Worm (Caenorhabditis elegans): ENCODE results near the gene T10F2.5.

The T10F2.5 gene

ce11 chrIII:5162820-5163631 lies 3.6 kb upstream of the T10F2.5 start, which contains the start of gene gars-1:
gars-1 (minus strand) TSS chrIII:5163627.
- TF ChIP-seq elt-2 (tag; optimal IDR thresholded peaks at IDR 0.05): peak; percentile 7
- TF ChIP-seq unc-55 (GFP tag; optimal IDR thresholded peaks at IDR 0.05): peak; percentile 13
- no peak for TF ChIP-seq ttx-3 (tag; optimal IDR thresholded peaks at IDR 0.05)
- TF ChIP-seq hlh-6 (tag; optimal IDR thresholded peaks at IDR 0.05): no peak
- TF ChIP-seq K02D7.2 (tag; optimal IDR thresholded peaks at IDR 0.05): no peak
- no peak for TF ChIP-seq ceh-2 (tag; optimal IDR thresholded peaks at IDR 0.05)
- TF ChIP-seq ceh-9 (tag; optimal IDR thresholded peaks at IDR 0.05): no peak
- no peak for TF ChIP-seq T23F11.4 (GFP tag; optimal IDR thresholded peaks at IDR 0.05)
- TF ChIP-seq unc-42 (tag; optimal IDR thresholded peaks at IDR 0.05): peak; percentile 60
- no peak for TF ChIP-seq F13H6.1 (tag; optimal IDR thresholded peaks at IDR 0.05)
- TF ChIP-seq fkh-10 (GFP tag; optimal IDR thresholded peaks at IDR 0.05): no peak
- no peak for TF ChIP-seq K09A11.1 (tag; optimal IDR thresholded peaks at IDR 0.05; ENCODE audit: insufficient read depth)
- TF ChIP-seq elt-4 (tag; optimal IDR thresholded peaks at IDR 0.05): no peak
- no peak for TF ChIP-seq ceh-45 (GFP tag; IDR thresholded peaks at IDR 0.05)

ce11 chrIII:5160803-5161202 lies 1.4 kb upstream of the T10F2.5 start:
- TF ChIP-seq ama-1 (optimal IDR thresholded peaks at IDR 0.05) (no peak), pag-3 (tag; optimal IDR thresholded peaks at IDR 0.05; ENCODE audit: borderline replicate concordance) (no peak), che-1 (tag; optimal IDR thresholded peaks at IDR 0.05) (no peak), pha-4 (tag; optimal IDR thresholded peaks at IDR 0.05) (no peak), nhr-232 (tag; optimal IDR thresholded peaks at IDR 0.05) (no peak)

ce11 chrIII:5158674-5159073 lies 731 bp downstream of the T10F2.5 start, which contains the start of gene oxy-4:
oxy-4 (minus strand) TSS chrIII:5158774.
- TF ChIP-seq unc-42 (tag; optimal IDR thresholded peaks at IDR 0.05) (no peak), pqm-1 (tag; optimal IDR thresholded peaks at IDR 0.05) (no peak), hlh-13 (GFP tag; optimal IDR thresholded peaks at IDR 0.05) (no peak), tbx-2 (tag; optimal IDR thresholded peaks at IDR 0.05) (no peak)

DNA sequence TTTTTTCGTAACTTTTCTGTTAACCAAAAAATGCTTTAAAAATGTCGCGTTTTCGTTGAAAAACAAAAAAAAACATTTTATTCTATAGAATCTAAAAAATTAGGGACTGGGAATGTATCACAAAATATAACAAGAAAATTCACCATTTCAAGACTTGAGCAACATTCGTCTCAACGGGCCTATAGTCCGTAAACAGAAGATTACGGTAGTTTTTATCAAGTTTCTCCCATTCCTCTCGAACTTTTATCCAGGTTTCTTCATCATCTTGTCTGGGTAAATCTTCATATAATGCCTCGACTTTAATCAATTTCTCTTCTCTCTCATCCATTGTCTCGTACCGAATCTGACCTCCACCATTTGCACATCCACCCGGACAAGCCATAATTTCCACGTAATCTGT lies 4.0 kb downstream of the T10F2.5 start:
- TF ChIP-seq tbx-7 (tag; optimal IDR thresholded peaks at IDR 0.05) (no peak), T23F11.4 (GFP tag; optimal IDR thresholded peaks at IDR 0.05) (no peak), F13H6.1 (tag; optimal IDR thresholded peaks at IDR 0.05) (no peak), pros-1 (tag; optimal IDR thresholded peaks at IDR 0.05) (no peak), fax-1 (tag; optimal IDR thresholded peaks at IDR 0.05) (no peak), K02D7.2 (tag; optimal IDR thresholded peaks at IDR 0.05) (no peak), lim-6 (tag; optimal IDR thresholded peaks at IDR 0.05) (no peak), tbx-2 (tag; optimal IDR thresholded peaks at IDR 0.05) (no peak), hlh-6 (tag; optimal IDR thresholded peaks at IDR 0.05) (no peak), ref-2 (tag; optimal IDR thresholded peaks at IDR 0.05) (no peak), eyg-1 (tag; optimal IDR thresholded peaks at IDR 0.05) (no peak), madf-2 (tag; optimal IDR thresholded peaks at IDR 0.05) (no peak), ceh-31 (tag; optimal IDR thresholded peaks at IDR 0.05) (no peak), pag-3 (tag; optimal IDR thresholded peaks at IDR 0.05; ENCODE audit: borderline replicate concordance) (no peak)

ce11 chrIII:5153137-5153536 lies 6.3 kb downstream of the T10F2.5 start, which contains the start of the genes rbm-42 and grwd-1:
rbm-42 (minus strand) TSS chrIII:5153229.
grwd-1 (plus strand) TSS chrIII:5153464.
- TF ChIP-seq elt-2 (tag; optimal IDR thresholded peaks at IDR 0.05): peak; percentile 13
- TF ChIP-seq ceh-31 (tag; optimal IDR thresholded peaks at IDR 0.05): peak; percentile 11
- TF ChIP-seq ceh-9 (tag; optimal IDR thresholded peaks at IDR 0.05): no peak

ce11 chrIII:5150980-5151379 lies 8.4 kb downstream of the T10F2.5 start:
- TF ChIP-seq nfya-1 (tag; optimal IDR thresholded peaks at IDR 0.05) (no peak), odd-2 (tag; optimal IDR thresholded peaks at IDR 0.05) (no peak), pat-9 (tag; optimal IDR thresholded peaks at IDR 0.05) (no peak), tbx-2 (tag; optimal IDR thresholded peaks at IDR 0.05) (peak; percentile 85), ceh-14 (tag; optimal IDR thresholded peaks at IDR 0.05) (no peak), hlh-6 (tag; optimal IDR thresholded peaks at IDR 0.05) (no peak), ztf-16 (tag; optimal IDR thresholded peaks at IDR 0.05) (no peak), unc-55 (GFP tag; optimal IDR thresholded peaks at IDR 0.05) (peak; percentile 33), che-1 (tag; optimal IDR thresholded peaks at IDR 0.05) (no peak), tbx-7 (tag; optimal IDR thresholded peaks at IDR 0.05) (no peak)

All from whole organism, late embryonic.